Fruit fly (Drosophila melanogaster) whole organism, embryonic: ENCODE data around the gene eIF2gamma.

Experiments
- Adf1 ChIP-seq: fragments of 200-800 bp; sonication (Bioruptor generic); IDR thresholded peaks from 2 replicates; pipeline ENCODE4 v1.3.6; 2022; ENCODE audit warnings: missing biosample characterization, missing genetic modification characterization
- Atf-2 ChIP-seq: fragments of 200-800 bp; sonication (Bioruptor generic); optimal IDR thresholded peaks from 2 replicates; lab custom pipeline; 2016; ENCODE audit warnings: missing biosample characterization, missing genetic modification characterization
- CG10267 ChIP-seq: fragments of 200-800 bp; sonication (Bioruptor generic); optimal IDR thresholded peaks from 2 replicates; lab custom pipeline; 2018; ENCODE audit warnings: missing biosample characterization, mild to moderate bottlenecking, missing genetic modification characterization, moderate library complexity
- CG10366 ChIP-seq: fragments of 200-800 bp; sonication (Bioruptor generic); IDR thresholded peaks from 2 replicates; pipeline ENCODE4 v1.3.6; 2022; ENCODE audit warnings: missing biosample characterization, missing genetic modification characterization
- CG10565 ChIP-seq: fragments of 200-800 bp; sonication (Bioruptor generic); optimal IDR thresholded peaks from 3 replicates; lab custom pipeline; 2016; ENCODE audit warnings: missing biosample characterization, mild to moderate bottlenecking, missing genetic modification characterization
- CG11695 ChIP-seq: fragments of 200-800 bp; sonication (Bioruptor generic); IDR thresholded peaks from 3 replicates; pipeline ENCODE4 v1.3.6; 2022; ENCODE audit warnings: missing biosample characterization, missing genetic modification characterization
- CG13287 ChIP-seq: fragments of 200-800 bp; sonication (Bioruptor generic); IDR thresholded peaks from 2 replicates; pipeline ENCODE4 v1.3.6; 2022; ENCODE audit warnings: missing biosample characterization, missing genetic modification characterization; ENCODE audit not compliant: partially characterized antibody
- CG13624 ChIP-seq: fragments of 200-800 bp; sonication (Bioruptor generic); optimal IDR thresholded peaks from 2 replicates; lab custom pipeline; 2016; ENCODE audit warnings: missing biosample characterization, missing genetic modification characterization
- CG14014 ChIP-seq: fragments of 200-800 bp; sonication (Bioruptor generic); IDR thresholded peaks from 2 replicates; pipeline ENCODE4 v1.3.6; 2022; ENCODE audit warnings: missing biosample characterization, missing genetic modification characterization
- CG15514 ChIP-seq: fragments of 200-800 bp; sonication (Bioruptor generic); optimal IDR thresholded peaks from 3 replicates; lab custom pipeline; 2017; ENCODE audit warnings: missing biosample characterization, missing genetic modification characterization, mild to moderate bottlenecking, moderate library complexity, missing genetic modification reagents
- CG15601 ChIP-seq: fragments of 200-800 bp; sonication (Bioruptor generic); optimal IDR thresholded peaks from 3 replicates; lab custom pipeline; 2019; ENCODE audit warnings: missing biosample characterization, mild to moderate bottlenecking, missing genetic modification characterization, moderate library complexity
- CG1647 ChIP-seq: fragments of 200-800 bp; sonication (Bioruptor generic); optimal IDR thresholded peaks from 3 replicates; lab custom pipeline; 2016; ENCODE audit warnings: missing biosample characterization, missing genetic modification characterization
- CG17186 ChIP-seq: fragments of 200-800 bp; sonication (Bioruptor generic); optimal IDR thresholded peaks from 3 replicates; lab custom pipeline; 2017; ENCODE audit warnings: missing biosample characterization, missing genetic modification reagents, missing genetic modification characterization
- CG17568 ChIP-seq: fragments of 200-800 bp; sonication (Bioruptor generic); optimal IDR thresholded peaks from 2 replicates; lab custom pipeline; 2018; ENCODE audit warnings: missing biosample characterization, mild to moderate bottlenecking, missing genetic modification characterization, moderate library complexity
- CG34224 ChIP-seq: fragments of 200-800 bp; sonication (Bioruptor generic); IDR thresholded peaks from 3 replicates; pipeline ENCODE4 v1.3.6; 2022; ENCODE audit warnings: missing biosample characterization, missing genetic modification characterization; ENCODE audit not compliant: partially characterized antibody
- CG3726 ChIP-seq: fragments of 200-800 bp; sonication (Bioruptor generic); IDR thresholded peaks from 3 replicates; pipeline ENCODE4, ENCODE4 v1.3.6; 2022; ENCODE audit warnings: missing biosample characterization, missing genetic modification characterization
- CG4404 ChIP-seq: fragments of 200-800 bp; sonication (Bioruptor generic); IDR thresholded peaks from 2 replicates; pipeline ENCODE4 v1.3.6; 2022; ENCODE audit warnings: missing biosample characterization, missing genetic modification characterization
- CG6765 ChIP-seq: fragments of 200-800 bp; sonication (Bioruptor generic); optimal IDR thresholded peaks from 3 replicates; lab custom pipeline; 2017; ENCODE audit warnings: missing biosample characterization, mild to moderate bottlenecking, missing genetic modification characterization
- CG8359 ChIP-seq: fragments of 200-800 bp; sonication (Bioruptor generic); optimal IDR thresholded peaks from 2 replicates; lab custom pipeline; 2017; ENCODE audit warnings: missing biosample characterization, mild to moderate bottlenecking, missing genetic modification characterization, borderline replicate concordance
- CG8765 ChIP-seq: fragments of 200-800 bp; sonication (Bioruptor generic); IDR thresholded peaks from 2 replicates; pipeline ENCODE4 v1.3.6; 2022; ENCODE audit warnings: missing biosample characterization, missing genetic modification characterization
- Chrac-16 ChIP-seq: fragments of 200-800 bp; sonication (Bioruptor generic); optimal IDR thresholded peaks from 3 replicates; lab custom pipeline; 2016; ENCODE audit warnings: missing biosample characterization, missing genetic modification characterization
- CoRest ChIP-seq: fragments of 200-800 bp; sonication (Bioruptor generic); optimal IDR thresholded peaks from 3 replicates; lab custom pipeline; 2018; ENCODE audit warnings: missing biosample characterization, mild to moderate bottlenecking, missing genetic modification characterization, moderate library complexity
- Dip2 ChIP-seq: fragments of 200-800 bp; sonication (Bioruptor generic); IDR thresholded peaks from 2 replicates; pipeline ENCODE4 v1.3.6; 2022; ENCODE audit warnings: missing biosample characterization, missing genetic modification characterization
- Hsf ChIP-seq: fragments of 200-800 bp; sonication (Bioruptor generic); optimal IDR thresholded peaks from 3 replicates; lab custom pipeline; 2016; ENCODE audit warnings: missing biosample characterization, missing genetic modification characterization
- Mad ChIP-seq: fragments of 200-800 bp; sonication (Bioruptor generic); optimal IDR thresholded peaks from 2 replicates; lab custom pipeline; 2016; ENCODE audit warnings: missing biosample characterization, missing genetic modification characterization
- PHDP ChIP-seq: fragments of 200-800 bp; sonication (Bioruptor generic); optimal IDR thresholded peaks from 3 replicates; lab custom pipeline; 2018; ENCODE audit warnings: missing biosample characterization, mild to moderate bottlenecking, missing genetic modification characterization, moderate library complexity
- Trl ChIP-seq, 3 experiments: fragments of >200 bp in 2 of 3; fragments of 200-800 bp in 1 of 3; sonication (Bioruptor generic) in 1 of 3; optimal IDR thresholded peaks; 2 replicates in 1 of 3; 3 replicates in 2 of 3; lab custom pipeline; 2016 to 2017; ENCODE audit warnings: missing biosample characterization in 1 of 3, missing genetic modification characterization in 1 of 3
- bab2 ChIP-seq: fragments of 200-800 bp; sonication (Bioruptor generic); optimal IDR thresholded peaks from 2 replicates; lab custom pipeline; 2016; ENCODE audit warnings: missing biosample characterization, missing genetic modification characterization
- crp ChIP-seq, 2 experiments: fragments of 200-800 bp; sonication (Bioruptor generic); optimal IDR thresholded peaks; 2 replicates in 1 of 2; 3 replicates in 1 of 2; lab custom pipeline; 2017; ENCODE audit warnings: missing biosample characterization in 2 of 2, missing genetic modification characterization in 2 of 2, mild to moderate bottlenecking in 1 of 2, moderate library complexity in 1 of 2
- ems ChIP-seq: fragments of 200-800 bp; sonication (Bioruptor generic); optimal IDR thresholded peaks from 3 replicates; lab custom pipeline; 2016; ENCODE audit warnings: missing biosample characterization, missing genetic modification characterization
- ewg ChIP-seq: fragments of 200-800 bp; sonication (Bioruptor generic); optimal IDR thresholded peaks from 3 replicates; lab custom pipeline; 2017; ENCODE audit warnings: mild to moderate bottlenecking, missing biosample characterization, missing genetic modification reagents, missing genetic modification characterization
- ftz-f1 ChIP-seq: fragments of 200-800 bp; sonication (Bioruptor generic); optimal IDR thresholded peaks from 2 replicates; lab custom pipeline; 2016; ENCODE audit warnings: missing biosample characterization, missing genetic modification characterization
- gfzf ChIP-seq: fragments of 200-800 bp; sonication (Bioruptor generic); optimal IDR thresholded peaks from 2 replicates; lab custom pipeline; 2016; ENCODE audit warnings: missing biosample characterization, mild to moderate bottlenecking, missing genetic modification characterization, moderate library complexity
- gro ChIP-seq: fragments of 200-800 bp; sonication (Bioruptor generic); optimal IDR thresholded peaks from 2 replicates; lab custom pipeline; 2016; ENCODE audit warnings: missing biosample characterization, missing genetic modification characterization
- ham ChIP-seq: fragments of 200-800 bp; sonication (Bioruptor generic); IDR thresholded peaks from 2 replicates; pipeline ENCODE4 v1.3.6; 2022; ENCODE audit warnings: missing biosample characterization, missing genetic modification characterization
- hb ChIP-seq: fragments of 200-800 bp; sonication (Bioruptor generic); IDR thresholded peaks from 3 replicates; pipeline ENCODE4 v1.3.6; 2022; ENCODE audit warnings: missing biosample characterization, missing genetic modification characterization; ENCODE audit not compliant: partially characterized antibody
- hkb ChIP-seq, 2 experiments: fragments of 200-800 bp in 1 of 2; fragments of >200 bp in 1 of 2; sonication (Bioruptor generic) in 1 of 2; IDR thresholded peaks in 1 of 2; optimal IDR thresholded peaks in 1 of 2; 2 replicates each; pipeline versions ENCODE4 v1.3.6 to Lab custom; 2017 to 2022; ENCODE audit warnings: missing biosample characterization in 1 of 2, missing genetic modification characterization in 1 of 2
- hth ChIP-seq: fragments of >200 bp; optimal IDR thresholded peaks from 2 replicates; lab custom pipeline; 2017; ENCODE audit warnings: inconsistent platforms
- kah ChIP-seq: fragments of 200-800 bp; sonication (Bioruptor generic); optimal IDR thresholded peaks from 2 replicates; lab custom pipeline; 2018; ENCODE audit warnings: missing biosample characterization, mild to moderate bottlenecking, missing genetic modification characterization
- knrl ChIP-seq: fragments of 200-800 bp; sonication (Bioruptor generic); IDR thresholded peaks from 3 replicates; pipeline ENCODE4 v1.3.6; 2022; ENCODE audit warnings: missing biosample characterization, missing genetic modification characterization; ENCODE audit not compliant: partially characterized antibody
- lab ChIP-seq: fragments of 200-800 bp; sonication (Bioruptor generic); optimal IDR thresholded peaks from 3 replicates; lab custom pipeline; 2017; ENCODE audit warnings: missing biosample characterization, missing genetic modification characterization, mild to moderate bottlenecking, moderate library complexity, missing genetic modification reagents
- peb ChIP-seq: fragments of 200-800 bp; sonication (Bioruptor generic); IDR thresholded peaks from 2 replicates; pipeline ENCODE4 v1.3.6; 2022; ENCODE audit warnings: missing biosample characterization, missing genetic modification characterization
- phol ChIP-seq: fragments of 200-800 bp; sonication (Bioruptor generic); optimal IDR thresholded peaks from 3 replicates; lab custom pipeline; 2018; ENCODE audit warnings: missing biosample characterization, mild to moderate bottlenecking, missing genetic modification characterization, moderate library complexity
- pzg ChIP-seq: fragments of 200-800 bp; sonication (Bioruptor generic); optimal IDR thresholded peaks from 3 replicates; lab custom pipeline; 2018; ENCODE audit warnings: missing biosample characterization, mild to moderate bottlenecking, missing genetic modification characterization, moderate library complexity
- row ChIP-seq: fragments of 200-800 bp; sonication (Bioruptor generic); IDR thresholded peaks from 3 replicates; pipeline ENCODE4 v1.3.6; 2022; ENCODE audit warnings: missing biosample characterization, missing genetic modification characterization
- slp2 ChIP-seq: fragments of 200-800 bp; sonication (Bioruptor generic); optimal IDR thresholded peaks from 2 replicates; lab custom pipeline; 2016; ENCODE audit warnings: missing biosample characterization, missing genetic modification characterization
- vvl ChIP-seq: fragments of 200-800 bp; sonication (Bioruptor generic); IDR thresholded peaks from 2 replicates; pipeline ENCODE4 v1.3.6; 2022; ENCODE audit warnings: missing biosample characterization, missing genetic modification characterization
- zfh1 ChIP-seq: fragments of 200-800 bp; sonication (Bioruptor generic); IDR thresholded peaks from 3 replicates; pipeline ENCODE4 v1.3.6; 2022; ENCODE audit warnings: missing biosample characterization, missing genetic modification characterization

eIF2gamma gene

dm6 chr3R:15268856-15269255 lies 5.6 kb upstream of the eIF2gamma start:
- TF ChIP-seq ftz-f1 = no peak
- peak; percentile 71 for TF ChIP-seq kah (GFP tag; lab: Kevin White, UChicago)
- TF ChIP-seq CG34224 = 0 out of 3 replicates have a peak, but pooled peaks have one; percentile 27

- TF ChIP-seq peb (GFP tag; lab: Robert Waterston, UW) = no peak
- TF ChIP-seq zfh1 (GFP tag; lab: Robert Waterston, UW) = no peak
- no peak for TF ChIP-seq CG3726 (GFP tag; lab: Robert Waterston, UW)
- TF ChIP-seq CG8765 (GFP tag; lab: Robert Waterston, UW) = no peak
- no peak for TF ChIP-seq Dip2 (GFP tag; lab: Robert Waterston, UW)
- no peak for TF ChIP-seq gro (GFP tag; lab: Kevin White, UChicago)
- peak; percentile 17 for TF ChIP-seq CG10267 (tag; lab: Kevin White, UChicago)
- TF ChIP-seq CG1647 (GFP tag; lab: Kevin White, UChicago) = no peak
- TF ChIP-seq hkb (optimal IDR thresholded peaks at IDR 0.05; lab: Kevin White, UChicago) = no peak
- TF ChIP-seq hkb (GFP tag; IDR thresholded peaks at IDR 0.05; lab: Robert Waterston, UW) = no peak
- 0 out of 3 replicates have a peak, but pooled peaks have one; percentile 5 for TF ChIP-seq hb (GFP tag; lab: Robert Waterston, UW)
- TF ChIP-seq CG17568 (GFP tag; lab: Kevin White, UChicago) = no peak
- peak; percentile 57 for TF ChIP-seq CG15514
- TF ChIP-seq crp (GFP tag; optimal IDR thresholded peaks at IDR 0.05; lab: Kevin White, UChicago) = peak in 1 of 2 experiments; percentile 8
- TF ChIP-seq Hsf (GFP tag; lab: Kevin White, UChicago) = no peak
- TF ChIP-seq CG17186 (GFP tag; lab: Kevin White, UChicago) = peak; percentile 30
- peak; percentile 19; the same call in 1 of the 3 replicates for TF ChIP-seq row (GFP tag; lab: Robert Waterston, UW)
- peak; percentile 17 for TF ChIP-seq phol (tag; lab: Kevin White, UChicago)
- TF ChIP-seq ham (GFP tag; lab: Robert Waterston, UW) = no peak
- TF ChIP-seq hth = no peak
- no peak for TF ChIP-seq Trl (optimal IDR thresholded peaks at IDR 0.05; lab: Kevin White, UChicago)
- TF ChIP-seq Trl (GFP tag; optimal IDR thresholded peaks at IDR 0.05; lab: Kevin White, UChicago) = no peak
- no peak for TF ChIP-seq PHDP (tag; lab: Kevin White, UChicago)
- TF ChIP-seq slp2 = no peak
- no peak for TF ChIP-seq CG6765 (GFP tag; lab: Kevin White, UChicago)
- TF ChIP-seq CG10565 = no peak
- TF ChIP-seq vvl (GFP tag; lab: Robert Waterston, UW) = 0 out of 2 replicates have a peak, but pooled peaks have one; percentile 10
- peak; percentile 9 for TF ChIP-seq CoRest (tag; lab: Kevin White, UChicago)
- TF ChIP-seq Chrac-16 (GFP tag; lab: Kevin White, UChicago) = no peak
- no peak for TF ChIP-seq lab
- peak; percentile 87 for TF ChIP-seq gfzf (GFP tag; lab: Kevin White, UChicago)
- TF ChIP-seq ems = no peak
- peak; percentile 49; the same call in 1 of the 2 replicates for TF ChIP-seq CG13287 (GFP tag; lab: Robert Waterston, UW)
- no peak for TF ChIP-seq CG11695 (GFP tag; lab: Robert Waterston, UW)
- no peak for TF ChIP-seq CG8359 (GFP tag; lab: Kevin White, UChicago)
- TF ChIP-seq pzg (GFP tag; lab: Kevin White, UChicago) = peak; percentile 69
- TF ChIP-seq CG14014 (GFP tag; lab: Robert Waterston, UW) = no peak
- TF ChIP-seq CG10366 (GFP tag; lab: Robert Waterston, UW) = no peak
- no peak for TF ChIP-seq Adf1
- TF ChIP-seq CG13624 (GFP tag; lab: Kevin White, UChicago) = no peak
- no peak for TF ChIP-seq Mad (GFP tag; lab: Kevin White, UChicago)
- TF ChIP-seq bab2 (GFP tag; lab: Kevin White, UChicago) = no peak
- TF ChIP-seq Atf-2 (GFP tag; lab: Kevin White, UChicago) = no peak
- TF ChIP-seq CG15601 = no peak
- TF ChIP-seq ewg = no peak
- no peak for TF ChIP-seq CG4404 (GFP tag; lab: Robert Waterston, UW)
- TF ChIP-seq knrl = no peak
These were observed 5.2 kb upstream of the eIF2gamma start, which contains the start of the genes CG14864 and Zip88E for dm6 chr3R:15268426-15268825. CG14864 (minus strand) TSS chr3R:15268538. Zip88E (plus strand) TSS chr3R:15268662.
